Fruit fly (Drosophila melanogaster): ENCODE data around the gene CG7091.

Gene CG7091

DNA sequence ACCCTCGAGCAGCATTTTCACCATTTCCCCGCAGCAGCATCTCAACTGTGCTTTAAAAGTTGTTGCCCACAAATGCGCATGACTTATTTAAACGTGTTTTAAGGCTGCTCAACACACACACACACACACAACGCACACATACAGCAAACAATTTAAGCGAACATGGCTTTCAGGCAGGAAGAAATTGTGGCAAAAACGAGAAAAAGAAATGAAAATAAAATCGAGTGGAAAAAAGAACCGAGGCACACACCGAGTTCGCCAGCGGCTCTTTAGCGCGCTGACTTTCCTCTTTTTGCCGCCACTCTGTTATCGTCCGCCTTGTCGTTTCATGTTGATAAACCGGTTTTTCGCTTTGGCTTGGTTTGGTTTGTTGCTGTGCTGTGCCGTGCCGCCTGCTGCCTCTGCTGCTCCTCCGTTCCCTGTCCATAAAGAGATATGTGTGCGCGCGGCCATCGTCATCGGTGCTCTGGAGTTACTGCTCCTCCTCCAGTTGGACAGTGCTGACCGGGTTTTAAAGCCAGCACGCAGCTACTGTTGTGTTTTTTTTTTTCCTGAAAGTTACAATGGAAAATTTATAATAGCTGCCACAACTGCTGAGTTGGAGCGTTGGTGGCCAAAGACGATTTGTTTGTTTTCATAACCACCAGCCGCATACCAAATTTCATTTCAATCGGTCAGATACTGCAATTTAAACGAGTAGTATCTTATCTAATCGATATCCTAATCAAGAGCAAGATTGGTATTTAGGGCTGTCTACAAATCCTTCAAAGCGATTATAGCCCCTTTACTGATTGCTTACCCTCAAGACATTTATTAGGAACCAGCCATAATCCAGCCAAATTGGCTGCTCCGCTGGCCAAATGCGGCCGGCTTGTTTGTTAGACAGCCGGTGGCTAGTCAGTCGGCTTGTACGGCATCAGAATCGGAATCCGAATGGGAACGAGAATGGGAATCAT, 38.3 kb downstream of the CG7091 start:
- peak; percentile 21 for TF ChIP-seq noc (tag; optimal IDR thresholded peaks at IDR 0.05)

DNA sequence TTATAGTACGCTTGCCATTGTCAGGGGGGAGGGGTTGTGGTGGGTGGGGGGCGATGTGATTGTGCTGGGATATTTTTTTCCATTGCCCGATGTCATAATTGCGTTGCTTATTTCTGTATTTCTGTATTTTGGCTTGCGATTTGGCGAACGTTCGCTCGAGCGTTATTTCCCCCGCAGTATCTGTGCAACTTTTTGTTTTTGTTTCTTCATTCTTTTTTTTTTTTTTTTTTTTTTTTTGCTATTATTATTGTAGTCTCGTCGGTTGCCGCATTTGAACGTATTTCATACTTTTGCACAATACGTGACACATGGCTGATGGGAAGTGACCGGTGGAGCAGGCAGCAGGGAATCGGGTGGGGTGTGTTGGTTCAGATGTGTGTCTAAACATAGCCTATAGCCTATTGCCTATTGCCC, 39.8 kb downstream of the CG7091 start:
- TF ChIP-seq noc (tag; optimal IDR thresholded peaks at IDR 0.05), result no peak

DNA sequence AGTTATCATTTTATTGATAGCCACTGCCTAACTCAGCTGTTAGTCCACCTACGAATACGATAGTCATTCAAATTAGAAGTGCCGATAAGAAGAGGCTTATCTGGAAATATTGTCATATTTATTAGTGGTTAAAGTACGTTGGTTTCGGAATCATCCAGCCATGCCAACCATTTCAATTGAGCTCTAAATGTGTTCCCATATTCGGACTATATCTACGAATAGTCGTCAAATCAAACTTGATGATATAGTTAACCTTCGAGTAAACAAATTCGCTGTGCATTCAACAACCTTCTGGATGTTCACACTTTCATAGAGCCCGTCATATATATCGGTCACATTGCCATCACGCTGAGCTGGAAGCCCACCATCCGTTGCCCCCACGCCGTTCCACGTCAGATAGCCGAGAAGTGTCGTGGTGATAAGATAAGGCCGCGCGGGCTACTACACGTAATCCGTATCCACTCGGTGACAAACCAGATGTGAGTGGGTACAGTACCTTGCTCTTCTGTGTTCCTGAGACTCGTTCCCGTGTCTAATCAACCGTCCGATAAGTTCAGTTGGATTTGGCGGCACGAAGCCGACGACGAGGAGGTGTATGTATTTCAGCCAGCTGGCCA, 40.6 kb downstream of the CG7091 start:
- TF ChIP-seq noc (tag; optimal IDR thresholded peaks at IDR 0.05), result peak; percentile 45

DNA sequence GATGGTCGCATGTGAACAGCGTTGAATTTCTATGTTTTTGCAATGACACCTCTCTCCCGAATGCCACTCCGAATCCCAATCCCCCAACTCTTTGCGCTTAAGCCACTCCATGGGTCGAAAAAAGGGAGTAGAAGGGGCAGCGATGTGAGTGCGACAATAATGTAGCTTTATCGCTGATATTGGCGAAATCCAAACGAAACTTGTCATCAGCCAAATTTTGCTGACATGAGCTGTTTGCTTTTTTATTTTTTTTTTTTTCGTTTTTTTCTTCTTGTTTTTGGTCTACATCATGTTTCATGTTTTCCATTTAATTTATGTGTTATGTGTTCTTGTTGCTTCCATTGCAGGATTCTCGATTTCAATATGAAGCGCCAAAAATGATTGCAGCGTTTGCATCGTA, 41.2 kb downstream of the CG7091 start:
- TF ChIP-seq noc (tag; optimal IDR thresholded peaks at IDR 0.05), result no peak
